Fruit fly (Drosophila melanogaster): Measurements from ENCODE around the gene nmd.

The nmd gene

DNA sequence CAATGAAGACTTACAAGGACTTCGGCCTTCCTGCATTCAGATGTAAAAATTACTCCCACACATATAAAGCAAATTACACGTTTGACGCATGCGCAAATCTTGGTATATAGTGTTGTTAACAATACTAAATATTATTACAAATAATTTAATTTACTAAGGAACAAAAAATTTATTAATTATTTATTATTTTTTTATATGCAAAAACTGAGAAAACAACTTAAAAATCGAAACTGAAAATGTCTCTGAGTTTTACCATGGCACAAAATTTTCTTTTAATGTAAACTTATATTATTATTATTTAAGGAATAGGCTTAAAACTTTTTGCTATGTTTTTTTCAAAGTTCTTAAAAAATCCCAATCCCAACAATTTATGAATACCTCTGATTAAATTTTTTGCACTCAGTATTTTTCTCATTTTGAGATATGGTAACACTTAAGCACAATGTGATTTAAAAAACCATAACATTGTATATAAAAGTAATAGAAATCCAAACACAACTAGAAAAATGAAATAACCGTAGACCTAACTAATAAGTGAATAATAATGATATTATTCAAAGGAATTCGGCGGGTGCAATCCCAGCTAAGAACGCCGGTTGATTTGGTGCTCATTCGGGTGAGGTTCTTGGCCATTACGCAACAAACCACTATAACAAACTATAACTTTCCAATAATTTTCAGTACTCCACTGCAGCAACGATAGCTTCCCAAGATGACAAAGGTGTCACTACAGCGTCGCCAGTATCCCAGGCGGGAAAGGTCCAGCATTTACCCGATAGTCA is 27.5 kb upstream of the nmd start, which contains the start of the genes Schip1 and Cox10 (continued):
- TF ChIP-seq maf-S (GFP tag; optimal IDR thresholded peaks at IDR 0.05) (no peak), CG14710 (tag; optimal IDR thresholded peaks at IDR 0.05) (peak; percentile 46), Lpt (GFP tag; optimal IDR thresholded peaks at IDR 0.05) (no peak), gcm2 (GFP tag; optimal IDR thresholded peaks at IDR 0.05) (no peak), Mad (GFP tag; optimal IDR thresholded peaks at IDR 0.05) (no peak), her (GFP tag; optimal IDR thresholded peaks at IDR 0.05) (no peak), cad (GFP tag; optimal IDR thresholded peaks at IDR 0.05) (no peak), Ssrp (tag; optimal IDR thresholded peaks at IDR 0.05) (no peak), insv (GFP tag; optimal IDR thresholded peaks at IDR 0.05) (no peak), Dp (GFP tag; optimal IDR thresholded peaks at IDR 0.05) (peak; percentile 39), nau (GFP tag; optimal IDR thresholded peaks at IDR 0.05) (no peak), luna (GFP tag; optimal IDR thresholded peaks at IDR 0.05) (no peak), B-H2 (GFP tag; optimal IDR thresholded peaks at IDR 0.05) (peak; percentile 5), CG2875 (GFP tag; optimal IDR thresholded peaks at IDR 0.05) (no peak), CG12659 (GFP tag; optimal IDR thresholded peaks at IDR 0.05) (peak; percentile 29), CG17328 (GFP tag; IDR thresholded peaks at IDR 0.05) (no peak), Optix (GFP tag; IDR thresholded peaks at IDR 0.05) (no peak), pb (GFP tag; optimal IDR thresholded peaks at IDR 0.05) (no peak), CG9876 (GFP tag; optimal IDR thresholded peaks at IDR 0.05) (no peak), CG11085 (GFP tag; IDR thresholded peaks at IDR 0.05) (no peak), lbe (GFP tag; optimal IDR thresholded peaks at IDR 0.05) (no peak), Deaf1 (tag; optimal IDR thresholded peaks at IDR 0.05) (no peak), ac (GFP tag; optimal IDR thresholded peaks at IDR 0.05) (no peak), CG18262 (tag; optimal IDR thresholded peaks at IDR 0.05) (peak; percentile 38), croc (GFP tag; conservative IDR thresholded peaks at IDR 0.05) (no peak), chn (GFP tag; optimal IDR thresholded peaks at IDR 0.05) (no peak), Tbp (GFP tag; optimal IDR thresholded peaks at IDR 0.05) (no peak), stc (GFP tag; IDR thresholded peaks at IDR 0.05) (no peak), CG14965 (GFP tag; optimal IDR thresholded peaks at IDR 0.05; ENCODE audit: borderline replicate concordance) (no peak), CG32772 (GFP tag; IDR thresholded peaks at IDR 0.05) (no peak), CG4820 (GFP tag; optimal IDR thresholded peaks at IDR 0.05) (no peak), ranshi (GFP tag; IDR thresholded peaks at IDR 0.05) (no peak), CG7928 (GFP tag; optimal IDR thresholded peaks at IDR 0.05) (no peak), pzg (GFP tag; optimal IDR thresholded peaks at IDR 0.05) (peak; percentile 13), CG1529 (GFP tag; optimal IDR thresholded peaks at IDR 0.05) (no peak), Xbp1 (GFP tag; optimal IDR thresholded peaks at IDR 0.05) (no peak), Awh (GFP tag; IDR thresholded peaks at IDR 0.05) (no peak), Nf-YA (GFP tag; IDR thresholded peaks at IDR 0.05) (no peak), Doc3 (GFP tag; IDR thresholded peaks at IDR 0.05; ENCODE audit: partially characterized antibody) (no peak), CG8478 (optimal IDR thresholded peaks at IDR 0.05) (no peak), C15 (GFP tag; IDR thresholded peaks at IDR 0.05) (no peak), CG11696 (GFP tag; IDR thresholded peaks at IDR 0.05) (no peak), CG10979 (tag; optimal IDR thresholded peaks at IDR 0.05) (peak; percentile 20), CG11247 (GFP tag; IDR thresholded peaks at IDR 0.05) (no peak), CG4328 (GFP tag; optimal IDR thresholded peaks at IDR 0.05) (no peak), CG13287 (GFP tag; IDR thresholded peaks at IDR 0.05; ENCODE audit: partially characterized antibody) (no peak), Dip3 (GFP tag; optimal IDR thresholded peaks at IDR 0.05) (no peak), CG1024 (GFP tag; IDR thresholded peaks at IDR 0.05) (no peak), ash1 (GFP tag; optimal IDR thresholded peaks at IDR 0.05) (no peak), gcm (GFP tag; optimal IDR thresholded peaks at IDR 0.05) (no peak), CG10321 (GFP tag; IDR thresholded peaks at IDR 0.05) (no peak), NFAT (GFP tag; IDR thresholded peaks at IDR 0.05) (no peak)
